Fruit fly (Drosophila melanogaster): Measurements from ENCODE around the gene TpnC73F.

DNA sequence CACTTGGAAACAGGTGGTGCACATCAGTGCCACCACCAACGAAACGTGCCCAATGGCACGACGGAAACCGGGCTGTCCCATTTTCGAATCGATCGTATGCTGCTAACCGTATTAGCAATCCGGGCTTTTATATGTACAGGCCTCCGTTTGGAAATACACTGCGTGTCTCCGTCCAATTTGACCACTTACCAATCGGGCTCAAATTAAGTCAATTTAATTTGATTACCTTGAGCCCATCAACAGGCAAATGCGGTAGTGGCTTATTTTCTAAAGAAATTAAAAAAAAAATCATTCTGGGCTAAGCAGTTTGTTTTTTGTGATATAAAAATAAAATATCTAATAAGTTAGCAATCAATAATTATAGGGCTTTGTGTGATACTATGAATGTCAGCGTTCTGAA is 22.2 kb upstream of the TpnC73F start, which contains the start of gene a10:
- TF ChIP-seq Snoo (tag; optimal IDR thresholded peaks at IDR 0.05) (no peak), CG8159 (tag; optimal IDR thresholded peaks at IDR 0.05) (no peak)

All from whole organism, pupa.